Fruit fly (Drosophila melanogaster): Measurements from ENCODE around the gene Rrp6.

Gene Rrp6

dm6 chr3R:14898280-14898756 lies 12.3 kb upstream of the Rrp6 start, which contains the start of the genes Nup93-2 and CG3817 (continued):
- TF ChIP-seq cad (GFP tag; optimal IDR thresholded peaks at IDR 0.05) (no peak), hkb (optimal IDR thresholded peaks at IDR 0.05) (no peak), hkb (GFP tag; IDR thresholded peaks at IDR 0.05) (peak; percentile 49; the same call in 1 of the 2 replicates), Sox102F (GFP tag; optimal IDR thresholded peaks at IDR 0.05) (peak; percentile 1), sr (GFP tag; IDR thresholded peaks at IDR 0.05) (no peak), CG8089 (GFP tag; optimal IDR thresholded peaks at IDR 0.05) (no peak), bab2 (GFP tag; optimal IDR thresholded peaks at IDR 0.05) (peak; percentile 78), Myb (GFP tag; optimal IDR thresholded peaks at IDR 0.05) (no peak), CG3065 (GFP tag; optimal IDR thresholded peaks at IDR 0.05) (no peak), en (GFP tag; optimal IDR thresholded peaks at IDR 0.05) (no peak), Dp (GFP tag; optimal IDR thresholded peaks at IDR 0.05) (peak; percentile 42), CG1233 (GFP tag; optimal IDR thresholded peaks at IDR 0.05) (peak; percentile 54), CG17385 (GFP tag; optimal IDR thresholded peaks at IDR 0.05) (peak; percentile 16), vfl (GFP tag; optimal IDR thresholded peaks at IDR 0.05) (peak; percentile 44), sens (GFP tag) (peak; percentile 89), Ptx1 (GFP tag; IDR thresholded peaks at IDR 0.05) (peak; percentile 67), CG1529 (GFP tag; optimal IDR thresholded peaks at IDR 0.05) (no peak), ATbp (GFP tag; optimal IDR thresholded peaks at IDR 0.05) (peak; percentile 5), emc (GFP tag; optimal IDR thresholded peaks at IDR 0.05) (no peak), B-H2 (GFP tag; optimal IDR thresholded peaks at IDR 0.05) (peak; percentile 71), CrebB (tag; optimal IDR thresholded peaks at IDR 0.05) (no peak), ttk (GFP tag; IDR thresholded peaks at IDR 0.05) (peak; percentile 69), Hmx (GFP tag; optimal IDR thresholded peaks at IDR 0.05) (no peak), CG10147 (GFP tag; optimal IDR thresholded peaks at IDR 0.05) (no peak), BEAF-32 (GFP tag; optimal IDR thresholded peaks at IDR 0.05) (peak; percentile 71), CG6765 (GFP tag; optimal IDR thresholded peaks at IDR 0.05) (peak; percentile 34), bsh (GFP tag; optimal IDR thresholded peaks at IDR 0.05) (peak in 1 of 2 experiments; percentile 43), CG17328 (GFP tag; IDR thresholded peaks at IDR 0.05) (no peak), CG2889 (GFP tag; IDR thresholded peaks at IDR 0.05) (0 out of 3 replicates have a peak, but pooled peaks have one; percentile 18), Mes4 (GFP tag; optimal IDR thresholded peaks at IDR 0.05) (no peak), Hr3 (GFP tag; optimal IDR thresholded peaks at IDR 0.05) (peak; percentile 72), lmd (GFP tag; IDR thresholded peaks at IDR 0.05) (peak; percentile 71), Dll (GFP tag; IDR thresholded peaks at IDR 0.05; ENCODE audit: partially characterized antibody) (peak; percentile 60; the same call in 1 of the 4 replicates), CG12299 (tag; optimal IDR thresholded peaks at IDR 0.05) (peak; percentile 47), lab (GFP tag; optimal IDR thresholded peaks at IDR 0.05) (peak; percentile 74), MBD-R2 (GFP tag; IDR thresholded peaks at IDR 0.05) (peak; percentile 83), CG10979 (tag; optimal IDR thresholded peaks at IDR 0.05) (no peak), repo (GFP tag; optimal IDR thresholded peaks at IDR 0.05) (no peak), CG12219 (GFP tag; optimal IDR thresholded peaks at IDR 0.05) (no peak), mam (GFP tag; optimal IDR thresholded peaks at IDR 0.05) (peak; percentile 67), slbo (GFP tag; IDR thresholded peaks at IDR 0.05) (peak; percentile 83), cas (GFP tag; IDR thresholded peaks at IDR 0.05) (peak; percentile 54; the same call in 1 of the 2 replicates), jigr1 (GFP tag; IDR thresholded peaks at IDR 0.05) (no peak), Xbp1 (GFP tag; optimal IDR thresholded peaks at IDR 0.05) (peak; percentile 66), CG4424 (GFP tag; optimal IDR thresholded peaks at IDR 0.05) (peak; percentile 50), CG15011 (GFP tag; optimal IDR thresholded peaks at IDR 0.05) (no peak), CG14710 (tag; optimal IDR thresholded peaks at IDR 0.05) (peak; percentile 30), CG6854 (GFP tag; optimal IDR thresholded peaks at IDR 0.05) (no peak), CG10321 (GFP tag; IDR thresholded peaks at IDR 0.05) (no peak), Optix (GFP tag; IDR thresholded peaks at IDR 0.05) (no peak), CG17186 (GFP tag; optimal IDR thresholded peaks at IDR 0.05) (peak; percentile 1), Dref (GFP tag; IDR thresholded peaks at IDR 0.05) (peak; percentile 41)
